Fruit fly (Drosophila melanogaster) whole organism, embryonic: Measurements from ENCODE around the gene Jhbp1.
A peak's percentile ranks its signal among the peaks of the same experiment; 100 is the strongest.

Experiments used
- Ada2b ChIP-seq: fragments of 200-800 bp; sonication (Bioruptor generic); IDR thresholded peaks from 2 replicates; pipeline ENCODE4 v1.3.6; 2022; ENCODE audit warnings: missing biosample characterization, missing genetic modification characterization
- Atf3 ChIP-seq: fragments of 200-800 bp; sonication (Bioruptor generic); optimal IDR thresholded peaks from 3 replicates; lab custom pipeline; 2016; ENCODE audit warnings: missing biosample characterization, missing genetic modification characterization
- B-H1 ChIP-seq: fragments of 200-800 bp; sonication (Bioruptor generic); IDR thresholded peaks from 3 replicates; pipeline ENCODE4 v1.3.6; 2022; ENCODE audit warnings: missing biosample characterization, missing genetic modification characterization
- B-H2 ChIP-seq: fragments of 200-800 bp; sonication (Bioruptor generic); optimal IDR thresholded peaks from 2 replicates; lab custom pipeline; 2018; ENCODE audit warnings: missing biosample characterization, mild to moderate bottlenecking, missing genetic modification characterization
- CG12104 ChIP-seq: fragments of 200-800 bp; sonication (Bioruptor generic); optimal IDR thresholded peaks from 3 replicates; lab custom pipeline; 2016; ENCODE audit warnings: missing biosample characterization, missing genetic modification characterization
- CG12391 ChIP-seq: fragments of 200-800 bp; sonication (Bioruptor generic); optimal IDR thresholded peaks from 3 replicates; lab custom pipeline; 2018; ENCODE audit warnings: missing biosample characterization, mild to moderate bottlenecking, missing genetic modification characterization, moderate library complexity
- CG13894 ChIP-seq: fragments of 200-800 bp; sonication (Bioruptor generic); optimal IDR thresholded peaks from 3 replicates; lab custom pipeline; 2018; ENCODE audit warnings: missing biosample characterization, mild to moderate bottlenecking, missing genetic modification characterization, moderate library complexity
- CG17612 ChIP-seq: fragments of 200-800 bp; sonication (Bioruptor generic); IDR thresholded peaks from 2 replicates; pipeline ENCODE4 v1.3.6; 2022; ENCODE audit warnings: missing biosample characterization, missing genetic modification characterization
- CG18476 ChIP-seq: fragments of 200-800 bp; sonication (Bioruptor generic); optimal IDR thresholded peaks from 2 replicates; lab custom pipeline; 2016; ENCODE audit warnings: missing biosample characterization, mild to moderate bottlenecking, missing genetic modification characterization
- CG18599 ChIP-seq: fragments of 200-800 bp; sonication (Bioruptor generic); optimal IDR thresholded peaks from 3 replicates; lab custom pipeline; 2017; ENCODE audit warnings: missing biosample characterization, missing genetic modification characterization, mild to moderate bottlenecking, moderate library complexity, missing genetic modification reagents
- CG2120 ChIP-seq: fragments of 200-800 bp; sonication (Bioruptor generic); optimal IDR thresholded peaks from 3 replicates; lab custom pipeline; 2016; ENCODE audit warnings: missing biosample characterization, missing genetic modification characterization
- CG30431 ChIP-seq: fragments of 200-800 bp; sonication (Bioruptor generic); optimal IDR thresholded peaks from 2 replicates; lab custom pipeline; 2017; ENCODE audit warnings: missing biosample characterization, missing genetic modification characterization
- CG3065 ChIP-seq: fragments of 200-800 bp; sonication (Bioruptor generic); optimal IDR thresholded peaks from 2 replicates; lab custom pipeline; 2016; ENCODE audit warnings: missing biosample characterization, missing genetic modification characterization
- CG31441 ChIP-seq: fragments of 200-800 bp; sonication (Bioruptor generic); IDR thresholded peaks from 2 replicates; pipeline ENCODE4 v1.3.6; 2022; ENCODE audit warnings: missing biosample characterization, missing genetic modification characterization
- CG3407 ChIP-seq: fragments of 200-800 bp; sonication (Bioruptor generic); optimal IDR thresholded peaks from 2 replicates; lab custom pipeline; 2018; ENCODE audit warnings: missing biosample characterization, mild to moderate bottlenecking, missing genetic modification characterization
- CG4424 ChIP-seq: fragments of 200-800 bp; sonication (Bioruptor generic); optimal IDR thresholded peaks from 3 replicates; lab custom pipeline; 2016; ENCODE audit warnings: missing biosample characterization, missing genetic modification characterization
- CG5245 ChIP-seq: fragments of 200-800 bp; sonication (Bioruptor generic); optimal IDR thresholded peaks from 3 replicates; lab custom pipeline; 2016; ENCODE audit warnings: missing biosample characterization, missing genetic modification characterization
- CG6791 ChIP-seq: fragments of 200-800 bp; sonication (Bioruptor generic); IDR thresholded peaks from 3 replicates; pipeline ENCODE4 v1.3.6; 2022; ENCODE audit warnings: missing biosample characterization, missing genetic modification characterization; ENCODE audit not compliant: partially characterized antibody
- CG6813 ChIP-seq: fragments of 200-800 bp; sonication (Bioruptor generic); optimal IDR thresholded peaks from 2 replicates; lab custom pipeline; 2017; ENCODE audit warnings: missing biosample characterization, missing genetic modification characterization, mild to moderate bottlenecking, moderate library complexity, missing genetic modification reagents
- CG8388 ChIP-seq: fragments of 200-800 bp; sonication (Bioruptor generic); optimal IDR thresholded peaks from 2 replicates; lab custom pipeline; 2019; ENCODE audit warnings: missing biosample characterization, mild to moderate bottlenecking, missing genetic modification characterization, moderate library complexity
- CG8765 ChIP-seq: fragments of 200-800 bp; sonication (Bioruptor generic); IDR thresholded peaks from 2 replicates; pipeline ENCODE4 v1.3.6; 2022; ENCODE audit warnings: missing biosample characterization, missing genetic modification characterization
- CG9817 ChIP-seq: fragments of 200-800 bp; sonication (Bioruptor generic); optimal IDR thresholded peaks from 2 replicates; lab custom pipeline; 2018; ENCODE audit warnings: missing biosample characterization, mild to moderate bottlenecking, missing genetic modification characterization, moderate library complexity
- Dbx ChIP-seq: fragments of 200-800 bp; sonication (Bioruptor generic); IDR thresholded peaks from 3 replicates; pipeline ENCODE4 v1.3.6; 2022; ENCODE audit warnings: missing biosample characterization, missing genetic modification characterization
- Fer2 ChIP-seq: fragments of 200-800 bp; sonication (Bioruptor generic); optimal IDR thresholded peaks from 2 replicates; lab custom pipeline; 2018; ENCODE audit warnings: missing biosample characterization, mild to moderate bottlenecking, missing genetic modification characterization, moderate library complexity
- HLHmδ ChIP-seq: fragments of 200-800 bp; sonication (Bioruptor generic); optimal IDR thresholded peaks from 2 replicates; lab custom pipeline; 2018; ENCODE audit warnings: missing biosample characterization, mild to moderate bottlenecking, missing genetic modification characterization, moderate library complexity
- NC2β ChIP-seq: fragments of 200-800 bp; sonication (Bioruptor generic); optimal IDR thresholded peaks from 2 replicates; lab custom pipeline; 2016; ENCODE audit warnings: missing biosample characterization, missing genetic modification characterization
- Oaz ChIP-seq: fragments of 200-800 bp; sonication (Bioruptor generic); IDR thresholded peaks from 2 replicates; pipeline ENCODE4 v1.3.6; 2022; ENCODE audit warnings: missing biosample characterization, missing genetic modification characterization
- Trl ChIP-seq, 3 experiments: fragments of >200 bp in 2 of 3; fragments of 200-800 bp in 1 of 3; sonication (Bioruptor generic) in 1 of 3; optimal IDR thresholded peaks; 2 replicates in 1 of 3; 3 replicates in 2 of 3; lab custom pipeline; 2016 to 2017; ENCODE audit warnings: missing biosample characterization in 1 of 3, missing genetic modification characterization in 1 of 3
- bowl ChIP-seq: fragments of 200-800 bp; sonication (Bioruptor generic); IDR thresholded peaks from 2 replicates; pipeline ENCODE4 v1.3.6; 2022; ENCODE audit warnings: missing biosample characterization, missing genetic modification characterization
- bsh ChIP-seq, 2 experiments: fragments of 200-800 bp; sonication (Bioruptor generic); optimal IDR thresholded peaks; 2 replicates each; lab custom pipeline; 2017 to 2018; ENCODE audit warnings: mild to moderate bottlenecking in 2 of 2, missing biosample characterization in 2 of 2, missing genetic modification characterization in 2 of 2, moderate library complexity in 1 of 2
- chif ChIP-seq, 2 experiments: fragments of 200-800 bp; sonication (Bioruptor generic); optimal IDR thresholded peaks; 3 replicates each; lab custom pipeline; 2016; ENCODE audit warnings: missing biosample characterization in 2 of 2, missing genetic modification characterization in 2 of 2
- eve ChIP-seq, 2 experiments: fragments of >200 bp; optimal IDR thresholded peaks; 2 replicates each; lab custom pipeline; 2017; ENCODE audit warnings: missing biosample characterization in 2 of 2, missing genetic modification characterization in 2 of 2
- fd64A ChIP-seq: fragments of 200-800 bp; sonication (Bioruptor generic); optimal IDR thresholded peaks from 3 replicates; lab custom pipeline; 2018; ENCODE audit warnings: missing biosample characterization, mild to moderate bottlenecking, missing genetic modification characterization
- fd96Cb ChIP-seq: fragments of 200-800 bp; sonication (Bioruptor generic); optimal IDR thresholded peaks from 2 replicates; lab custom pipeline; 2018; ENCODE audit warnings: missing biosample characterization, mild to moderate bottlenecking, missing genetic modification characterization, moderate library complexity
- gfzf ChIP-seq: fragments of 200-800 bp; sonication (Bioruptor generic); optimal IDR thresholded peaks from 2 replicates; lab custom pipeline; 2016; ENCODE audit warnings: missing biosample characterization, mild to moderate bottlenecking, missing genetic modification characterization, moderate library complexity
- insv ChIP-seq, 2 experiments: fragments of 200-800 bp; sonication (Bioruptor generic); optimal IDR thresholded peaks; 3 replicates each; lab custom pipeline; 2016 to 2018; ENCODE audit warnings: missing biosample characterization in 2 of 2, missing genetic modification characterization in 2 of 2
- kah ChIP-seq: fragments of 200-800 bp; sonication (Bioruptor generic); optimal IDR thresholded peaks from 2 replicates; lab custom pipeline; 2018; ENCODE audit warnings: missing biosample characterization, mild to moderate bottlenecking, missing genetic modification characterization
- ken ChIP-seq: fragments of 200-800 bp; sonication (Bioruptor generic); IDR thresholded peaks from 3 replicates; pipeline ENCODE4 v1.3.6; 2022; ENCODE audit warnings: missing biosample characterization, missing genetic modification characterization
- klu ChIP-seq: fragments of 200-800 bp; sonication (Bioruptor generic); IDR thresholded peaks from 2 replicates; pipeline ENCODE4 v1.3.6; 2022; ENCODE audit warnings: missing biosample characterization, missing genetic modification characterization
- nerfin-1 ChIP-seq: fragments of 200-800 bp; sonication (Bioruptor generic); optimal IDR thresholded peaks from 3 replicates; lab custom pipeline; 2019; ENCODE audit warnings: missing biosample characterization, mild to moderate bottlenecking, missing genetic modification characterization, moderate library complexity
- org-1 ChIP-seq: fragments of 200-800 bp; sonication (Bioruptor generic); optimal IDR thresholded peaks from 2 replicates; lab custom pipeline; 2017; ENCODE audit warnings: missing biosample characterization, missing genetic modification characterization
- otp ChIP-seq: fragments of 200-800 bp; sonication (Bioruptor generic); IDR thresholded peaks from 3 replicates; pipeline ENCODE4, ENCODE4 v1.3.6; 2022; ENCODE audit warnings: missing biosample characterization, missing genetic modification characterization
- ro ChIP-seq: fragments of 200-800 bp; sonication (Bioruptor generic); IDR thresholded peaks from 2 replicates; pipeline ENCODE4 v1.3.6; 2022; ENCODE audit warnings: missing biosample characterization, missing genetic modification characterization
- sc ChIP-seq, 3 experiments: fragments of >200 bp in 2 of 3; fragments of 200-800 bp in 1 of 3; sonication (Bioruptor generic) in 1 of 3; optimal IDR thresholded peaks; 2 replicates in 2 of 3; 3 replicates in 1 of 3; lab custom pipeline; 2017; ENCODE audit warnings: mild to moderate bottlenecking in 1 of 3, missing biosample characterization in 1 of 3, missing genetic modification characterization in 1 of 3, missing genetic modification reagents in 1 of 3
- sd ChIP-seq: fragments of 200-800 bp; sonication (Bioruptor generic); optimal IDR thresholded peaks from 3 replicates; lab custom pipeline; 2018; ENCODE audit warnings: missing biosample characterization, mild to moderate bottlenecking, missing genetic modification characterization, moderate library complexity
- sim ChIP-seq: fragments of 200-800 bp; sonication (Bioruptor generic); IDR thresholded peaks from 2 replicates; pipeline ENCODE4 v1.3.6; 2022; ENCODE audit warnings: missing biosample characterization, missing genetic modification characterization
- wor ChIP-seq: fragments of 200-800 bp; sonication (Bioruptor generic); IDR thresholded peaks from 2 replicates; pipeline ENCODE4 v1.3.6; 2022; ENCODE audit warnings: missing biosample characterization, missing genetic modification characterization
- zfh1 ChIP-seq: fragments of 200-800 bp; sonication (Bioruptor generic); IDR thresholded peaks from 3 replicates; pipeline ENCODE4 v1.3.6; 2022; ENCODE audit warnings: missing biosample characterization, missing genetic modification characterization

The Jhbp1 gene

dm6 chr3R:4974514-4975314 lies 9.5 kb downstream of the Jhbp1 start (continued):
- TF ChIP-seq org-1 (no peak), CG8765 (GFP tag; lab: Robert Waterston, UW) (0 out of 2 replicates have a peak, but pooled peaks have one; percentile 44), CG30431 (GFP tag; lab: Kevin White, UChicago) (peak; percentile 21), CG3065 (peak; percentile 18), ro (no peak), CG18476 (GFP tag; lab: Kevin White, UChicago) (no peak), gfzf (no peak), sc (optimal IDR thresholded peaks at IDR 0.05; lab: Kevin White, UChicago) (no peak), sc (GFP tag; optimal IDR thresholded peaks at IDR 0.05; lab: Kevin White, UChicago) (no peak), CG13894 (tag; lab: Kevin White, UChicago) (no peak), CG3407 (GFP tag; lab: Kevin White, UChicago) (peak; percentile 5), Atf3 (GFP tag; lab: Kevin White, UChicago) (no peak), sd (no peak), CG5245 (no peak), kah (GFP tag; lab: Kevin White, UChicago) (no peak), ken (GFP tag; lab: Robert Waterston, UW) (0 out of 3 replicates have a peak, but pooled peaks have one; percentile 42), sim (GFP tag; lab: Robert Waterston, UW) (no peak), CG4424 (peak; percentile 17), Fer2 (tag; lab: Kevin White, UChicago) (no peak), B-H2 (GFP tag; lab: Kevin White, UChicago) (no peak), HLHmδ (GFP tag; lab: Kevin White, UChicago) (no peak), CG31441 (GFP tag; lab: Robert Waterston, UW) (no peak), Ada2b (GFP tag; lab: Robert Waterston, UW) (no peak), chif (GFP tag; optimal IDR thresholded peaks at IDR 0.05; lab: Kevin White, UChicago) (peak in 1 of 2 experiments; percentile 11), CG6813 (GFP tag; lab: Kevin White, UChicago) (peak; percentile 9), eve (GFP tag; optimal IDR thresholded peaks at IDR 0.05; lab: Kevin White, UChicago) (peak in 1 of 2 experiments; percentile 68), Trl (optimal IDR thresholded peaks at IDR 0.05; lab: Kevin White, UChicago) (no peak), Trl (GFP tag; optimal IDR thresholded peaks at IDR 0.05; lab: Kevin White, UChicago) (peak; percentile 27), fd64A (GFP tag; lab: Kevin White, UChicago) (peak; percentile 45), B-H1 (GFP tag; lab: Robert Waterston, UW) (no peak), CG18599 (GFP tag; lab: Kevin White, UChicago) (no peak), Dbx (no peak), CG8388 (GFP tag; lab: Kevin White, UChicago) (no peak), Oaz (GFP tag; lab: Robert Waterston, UW) (no peak), klu (GFP tag; lab: Robert Waterston, UW) (no peak; the same call in 1 of the 2 replicates), fd96Cb (tag; lab: Kevin White, UChicago) (no peak), CG12391 (tag; lab: Kevin White, UChicago) (no peak), insv (GFP tag; optimal IDR thresholded peaks at IDR 0.05; lab: Kevin White, UChicago) (no peak), wor (GFP tag; lab: Robert Waterston, UW) (no peak), CG12104 (GFP tag; lab: Kevin White, UChicago) (peak; percentile 24), CG2120 (GFP tag; lab: Kevin White, UChicago) (no peak), nerfin-1 (no peak), CG9817 (tag; lab: Kevin White, UChicago) (no peak), CG17612 (GFP tag; lab: Robert Waterston, UW) (no peak), bowl (no peak), zfh1 (GFP tag; lab: Robert Waterston, UW) (peak; percentile 47; the same call in 1 of the 3 replicates), CG6791 (GFP tag; lab: Robert Waterston, UW) (0 out of 3 replicates have a peak, but pooled peaks have one; percentile 42), bsh (GFP tag; optimal IDR thresholded peaks at IDR 0.05; lab: Kevin White, UChicago) (no peak), otp (peak; percentile 46; the same call in 1 of the 3 replicates), NC2β (GFP tag; lab: Kevin White, UChicago) (peak; percentile 8)
